Worm (Caenorhabditis elegans) whole organism, young adult: ENCODE data around the gene C25H3.16.

Experiments used
- B0035.1 ChIP-seq: sonication (generic microtip); optimal IDR thresholded peaks from 2 replicates; lab custom pipeline; 2016; ENCODE audit warnings: missing genetic modification characterization, mild to moderate bottlenecking, missing compliant biosample characterization, missing genotype, missing genetic modification reagents
- D2030.7 ChIP-seq: fragments of 200-800 bp; sonication (Bioruptor generic); IDR thresholded peaks from 2 replicates; pipeline ENCODE4 v1.3.6; 2022; ENCODE audit warnings: missing genetic modification reagents, missing genetic modification characterization, missing compliant biosample characterization
- F37B4.10 ChIP-seq: fragments of 200-800 bp; sonication (Bioruptor generic); IDR thresholded peaks from 2 replicates; pipeline ENCODE4 v1.3.6; 2022; ENCODE audit warnings: missing genetic modification characterization, missing compliant biosample characterization
- Y67H2A.10 ChIP-seq: fragments of 200-800 bp; sonication (Bioruptor generic); conservative IDR thresholded peaks from 2 replicates; pipeline ENCODE4 v1.3.6; 2022; ENCODE audit warnings: missing genetic modification reagents, missing genetic modification characterization, missing compliant biosample characterization
- bed-1 ChIP-seq: fragments of 200-800 bp; sonication (Bioruptor generic); IDR thresholded peaks from 2 replicates; pipeline ENCODE4 v1.3.6; 2022; ENCODE audit warnings: missing genetic modification reagents, missing genetic modification characterization, missing compliant biosample characterization
- ceh-100 ChIP-seq: fragments of 200-800 bp; sonication (Bioruptor generic); IDR thresholded peaks from 2 replicates; pipeline ENCODE4 v1.3.6; 2022; ENCODE audit warnings: missing genetic modification reagents, missing genetic modification characterization, missing compliant biosample characterization
- egl-18 ChIP-seq: fragments of 200-800 bp; sonication (Bioruptor generic); IDR thresholded peaks from 2 replicates; pipeline ENCODE4 v1.3.6; 2022; ENCODE audit warnings: missing genetic modification reagents, missing genetic modification characterization, missing compliant biosample characterization
- let-607 ChIP-seq, 2 experiments: fragments of 200-800 bp in 1 of 2; sonication (Bioruptor generic) in 1 of 2; sonication (generic microtip) in 1 of 2; optimal IDR thresholded peaks; 2 replicates each; lab custom pipeline; 2016 to 2018; ENCODE audit warnings: mild to moderate bottlenecking in 2 of 2, missing compliant biosample characterization in 2 of 2, missing genetic modification characterization in 2 of 2, moderate library complexity in 2 of 2, missing genotype in 1 of 2
- madf-10 ChIP-seq: sonication (generic microtip); optimal IDR thresholded peaks from 2 replicates; lab custom pipeline; 2016; ENCODE audit warnings: mild to moderate bottlenecking, missing genetic modification characterization, missing compliant biosample characterization
- nfya-1 ChIP-seq: sonication (generic microtip); optimal IDR thresholded peaks from 2 replicates; lab custom pipeline; 2017; ENCODE audit warnings: antibody characterized with exemption, missing compliant biosample characterization, missing genetic modification characterization, borderline replicate concordance; ENCODE audit not compliant: insufficient read depth
- sea-2 ChIP-seq: fragments of 200-800 bp; sonication (Bioruptor generic); IDR thresholded peaks from 2 replicates; pipeline ENCODE4 v1.3.6; 2022; ENCODE audit warnings: missing genetic modification characterization, missing compliant biosample characterization
- snpc-4 ChIP-seq, 5 experiments: fragments of 150-350 bp in 1 of 5; sonication (generic microtip) in 4 of 5; optimal IDR thresholded peaks; 2 replicates each; lab custom pipeline; 2014 to 2018; ENCODE audit warnings: missing genetic modification characterization in 5 of 5, missing biosample characterization in 3 of 5, antibody characterized with exemption in 2 of 5, mild to moderate bottlenecking in 2 of 5, missing compliant biosample characterization in 2 of 5, missing genotype in 2 of 5, moderate library complexity in 2 of 5, missing genetic modification reagents in 1 of 5
- unc-62 ChIP-seq: fragments of 150-350 bp; optimal IDR thresholded peaks from 2 replicates; lab custom pipeline; 2014; ENCODE audit warnings: missing biosample characterization, missing genetic modification reagents, missing genetic modification characterization
- ztf-18 ChIP-seq: sonication (generic microtip); optimal IDR thresholded peaks from 2 replicates; lab custom pipeline; 2016; ENCODE audit warnings: missing genotype, mild to moderate bottlenecking, missing genetic modification characterization, missing compliant biosample characterization

DNA sequence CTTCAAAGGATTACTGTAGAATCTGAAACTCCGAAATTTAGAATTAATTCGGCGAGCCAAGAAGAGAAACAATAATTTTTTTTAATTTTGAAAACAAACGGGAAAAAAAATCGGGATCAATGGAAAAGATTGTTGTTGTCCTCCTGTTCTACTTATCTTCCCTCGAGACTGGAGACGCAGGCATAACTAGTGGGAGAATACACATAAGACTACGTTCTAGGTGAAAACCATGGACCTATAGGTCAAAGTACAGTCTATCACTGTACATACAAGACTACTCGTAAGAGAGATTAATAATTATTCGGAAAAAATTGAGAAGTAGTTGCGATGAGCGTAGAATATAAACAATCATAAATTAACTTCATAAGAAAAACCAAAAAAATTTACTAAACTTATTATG, 46.8 kb upstream of the C25H3.16 start, which contains the start of gene dhs-6:
- TF ChIP-seq unc-62 (GFP tag; lab: Kevin White, UChicago) (no peak), let-607 (tag; optimal IDR thresholded peaks at IDR 0.05; lab: Kevin White, UChicago) (no peak), madf-10 (no peak), egl-18 (GFP tag; lab: Robert Waterston, UW) (no peak), F37B4.10 (GFP tag; lab: Robert Waterston, UW) (no peak), snpc-4 (GFP tag; optimal IDR thresholded peaks at IDR 0.05; lab: Kevin White, UChicago) (no peak), snpc-4 (tag; optimal IDR thresholded peaks at IDR 0.05; lab: Kevin White, UChicago) (peak in 2 of 4 experiments; percentile 37 to 39), nfya-1 (tag; lab: Kevin White, UChicago) (no peak), B0035.1 (no peak), ztf-18 (no peak), D2030.7 (GFP tag; lab: Robert Waterston, UW) (no peak), Y67H2A.10 (GFP tag; lab: Robert Waterston, UW) (no peak), bed-1 (GFP tag; lab: Robert Waterston, UW) (no peak), sea-2 (GFP tag; lab: Robert Waterston, UW) (no peak), ceh-100 (GFP tag; lab: Robert Waterston, UW) (no peak)
